Worm (Caenorhabditis elegans): ENCODE data around the gene nhr-65.

The nhr-65 gene

DNA sequence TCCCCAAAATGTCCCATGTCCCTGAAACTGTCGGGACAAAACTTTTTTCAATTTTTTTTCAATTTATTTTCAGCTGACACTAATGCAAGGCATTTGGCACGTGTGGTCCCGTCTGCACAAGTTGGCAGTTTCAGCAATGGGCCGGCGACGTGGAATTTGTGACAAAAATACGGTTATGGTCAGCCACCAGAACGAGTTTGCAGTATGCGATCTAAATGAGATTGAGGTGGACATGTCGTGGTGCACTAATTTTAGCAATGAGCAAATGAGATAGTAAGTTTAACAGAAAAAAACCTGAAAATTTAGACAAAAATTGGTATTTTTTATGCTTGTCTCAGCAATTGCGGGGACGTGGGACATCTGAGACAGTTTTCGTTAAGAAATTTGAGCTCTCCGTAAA, 3.4 kb downstream of the nhr-65 start:
- TF ChIP-seq unc-39 (tag; optimal IDR thresholded peaks at IDR 0.05) (no peak), pqm-1 (tag; optimal IDR thresholded peaks at IDR 0.05) (no peak), fos-1 (tag; optimal IDR thresholded peaks at IDR 0.05) (no peak), ceh-16 (tag; optimal IDR thresholded peaks at IDR 0.05) (no peak), lin-39 (tag; optimal IDR thresholded peaks at IDR 0.05) (no peak), ama-1 (optimal IDR thresholded peaks at IDR 0.05) (no peak), sea-2 (GFP tag; optimal IDR thresholded peaks at IDR 0.05) (no peak), ztf-11 (tag; optimal IDR thresholded peaks at IDR 0.05) (no peak), elt-2 (tag; optimal IDR thresholded peaks at IDR 0.05) (no peak), daf-12 (tag; optimal IDR thresholded peaks at IDR 0.05) (no peak), egl-27 (tag; optimal IDR thresholded peaks at IDR 0.05) (no peak), mdl-1 (tag; optimal IDR thresholded peaks at IDR 0.05) (no peak), nhr-11 (tag; optimal IDR thresholded peaks at IDR 0.05) (no peak), elt-3 (tag; optimal IDR thresholded peaks at IDR 0.05) (no peak), nhr-43 (tag; optimal IDR thresholded peaks at IDR 0.05; ENCODE audit: poor library complexity, severe bottlenecking) (no peak)

DNA sequence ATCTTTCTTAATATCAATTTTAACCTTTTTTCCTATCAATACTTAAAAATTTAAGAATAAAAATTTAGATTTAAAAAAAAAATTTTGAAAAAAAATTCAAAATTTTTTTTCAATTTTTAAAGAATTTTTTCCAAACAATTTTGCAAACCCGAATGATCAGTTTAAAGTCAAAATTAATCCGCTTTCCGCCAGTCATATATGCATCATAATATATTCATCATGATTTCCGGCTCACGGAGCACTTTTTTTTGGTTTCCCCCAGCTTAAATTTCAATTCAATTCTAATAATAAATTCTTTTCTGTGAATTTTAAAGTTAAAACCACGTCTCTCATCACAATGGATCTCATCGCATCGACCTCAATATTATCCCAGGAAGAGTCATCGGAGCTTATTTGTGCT, 7.4 kb downstream of the nhr-65 start, which contains the start of gene nhr-230:
nhr-230 (plus strand) TSS at position 301 of the 400 bp plus-strand sequence.
- no peak for TF ChIP-seq daf-12 (tag; optimal IDR thresholded peaks at IDR 0.05)
- TF ChIP-seq ztf-4 (tag; optimal IDR thresholded peaks at IDR 0.05): no peak
- no peak for TF ChIP-seq unc-39 (tag; optimal IDR thresholded peaks at IDR 0.05)
- no peak for TF ChIP-seq zag-1 (tag; optimal IDR thresholded peaks at IDR 0.05)
- TF ChIP-seq ZK546.5 (tag; optimal IDR thresholded peaks at IDR 0.05): no peak
- no peak for TF ChIP-seq ceh-82 (tag; optimal IDR thresholded peaks at IDR 0.05)
- TF ChIP-seq ztf-11 (tag; optimal IDR thresholded peaks at IDR 0.05): no peak
- TF ChIP-seq lsy-12 (tag; optimal IDR thresholded peaks at IDR 0.05): no peak
- no peak for TF ChIP-seq nhr-28 (tag; optimal IDR thresholded peaks at IDR 0.05)
- no peak for TF ChIP-seq fos-1 (tag; optimal IDR thresholded peaks at IDR 0.05)
- TF ChIP-seq tbx-2 (tag; optimal IDR thresholded peaks at IDR 0.05): no peak
- TF ChIP-seq elt-3 (tag; optimal IDR thresholded peaks at IDR 0.05): no peak
- no peak for TF ChIP-seq elt-1 (tag; optimal IDR thresholded peaks at IDR 0.05)
- no peak for TF ChIP-seq lin-15B (tag; optimal IDR thresholded peaks at IDR 0.05)
- no peak for TF ChIP-seq fkh-2 (tag; optimal IDR thresholded peaks at IDR 0.05)
- no peak for TF ChIP-seq pha-4 (tag; optimal IDR thresholded peaks at IDR 0.05)
- TF ChIP-seq sea-2 (GFP tag; optimal IDR thresholded peaks at IDR 0.05): no peak

DNA sequence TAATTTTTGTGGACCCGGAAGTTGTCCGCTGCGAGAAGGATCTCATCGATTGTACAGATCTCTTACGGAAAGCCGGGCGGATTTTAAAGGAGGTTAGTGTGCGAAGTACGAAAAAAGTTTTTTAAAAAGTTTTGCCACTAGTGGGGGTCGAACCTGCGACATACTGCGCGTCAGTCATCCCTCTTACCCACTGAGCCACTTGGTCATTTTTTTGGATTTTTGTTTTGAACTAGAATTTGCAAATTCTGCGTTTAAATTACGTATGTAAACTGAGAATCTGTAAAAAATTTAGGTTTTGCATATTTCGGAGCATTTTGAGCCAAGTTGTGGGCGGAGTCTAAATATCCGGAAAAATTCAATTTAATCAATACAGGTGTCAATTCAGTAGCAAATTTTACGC, 9.5 kb downstream of the nhr-65 start:
- TF ChIP-seq pha-4 (tag; optimal IDR thresholded peaks at IDR 0.05) (no peak), nfya-1 (tag; optimal IDR thresholded peaks at IDR 0.05; ENCODE audit: insufficient read depth) (no peak), aly-2 (tag; optimal IDR thresholded peaks at IDR 0.05) (no peak), daf-12 (tag; optimal IDR thresholded peaks at IDR 0.05) (no peak), nhr-23 (tag; optimal IDR thresholded peaks at IDR 0.05) (no peak), lin-39 (tag; optimal IDR thresholded peaks at IDR 0.05) (no peak), sea-2 (GFP tag; optimal IDR thresholded peaks at IDR 0.05) (no peak), ceh-82 (tag; optimal IDR thresholded peaks at IDR 0.05) (no peak), unc-62 (GFP tag; optimal IDR thresholded peaks at IDR 0.05) (no peak), fkh-2 (tag; optimal IDR thresholded peaks at IDR 0.05) (no peak), fos-1 (tag; optimal IDR thresholded peaks at IDR 0.05) (no peak), nhr-25 (tag; optimal IDR thresholded peaks at IDR 0.05) (no peak), elt-3 (tag; optimal IDR thresholded peaks at IDR 0.05) (no peak), nhr-11 (tag; optimal IDR thresholded peaks at IDR 0.05) (no peak), nhr-77 (tag; optimal IDR thresholded peaks at IDR 0.05) (no peak), fkh-10 (GFP tag; optimal IDR thresholded peaks at IDR 0.05) (no peak)

DNA sequence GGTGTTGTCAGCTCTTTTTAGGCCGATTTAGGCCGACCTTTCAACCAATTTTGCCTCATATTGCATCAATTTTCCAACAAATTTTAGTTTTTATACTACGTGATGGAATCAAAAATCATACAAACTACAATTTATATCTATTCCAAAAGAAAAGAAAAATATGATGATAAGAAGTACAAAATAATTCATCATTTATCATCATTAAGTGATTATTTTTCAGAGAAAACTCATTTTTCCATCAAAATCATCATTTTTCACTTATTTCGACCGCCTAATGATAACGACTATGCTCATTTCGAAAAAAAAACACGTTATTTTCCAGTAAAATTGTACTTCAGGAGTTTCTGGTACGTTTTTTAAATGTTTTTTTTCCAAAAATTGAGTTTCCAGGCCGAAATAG, 15.7 kb downstream of the nhr-65 start:
- TF ChIP-seq ztf-11 (tag; optimal IDR thresholded peaks at IDR 0.05): no peak
- no peak for TF ChIP-seq egl-5 (tag; optimal IDR thresholded peaks at IDR 0.05)
- no peak for TF ChIP-seq lin-15B (tag; optimal IDR thresholded peaks at IDR 0.05)
- TF ChIP-seq elt-2 (tag; optimal IDR thresholded peaks at IDR 0.05): peak; percentile 18
- no peak for TF ChIP-seq snpc-4 (tag; optimal IDR thresholded peaks at IDR 0.05)
- no peak for TF ChIP-seq ztf-4 (tag; optimal IDR thresholded peaks at IDR 0.05)
- no peak for TF ChIP-seq egl-27 (tag; optimal IDR thresholded peaks at IDR 0.05)
- peak; percentile 82 for TF ChIP-seq skn-1 (tag; optimal IDR thresholded peaks at IDR 0.05)
- TF ChIP-seq mml-1 (tag; optimal IDR thresholded peaks at IDR 0.05): no peak
- TF ChIP-seq fkh-2 (tag; optimal IDR thresholded peaks at IDR 0.05): no peak
- no peak for TF ChIP-seq hmg-11 (tag; optimal IDR thresholded peaks at IDR 0.05)
- no peak for TF ChIP-seq unc-62 (GFP tag; optimal IDR thresholded peaks at IDR 0.05)
- TF ChIP-seq ceh-16 (tag; optimal IDR thresholded peaks at IDR 0.05): no peak
